Fruit fly (Drosophila melanogaster) whole organism, embryonic: Measurements from ENCODE around the gene Rtnl1.

Source experiments
- Ada2b ChIP-seq: fragments of 200-800 bp; sonication (Bioruptor generic); IDR thresholded peaks from 2 replicates; pipeline ENCODE4 v1.3.6; 2022; ENCODE audit warnings: missing biosample characterization, missing genetic modification characterization
- Atf3 ChIP-seq: fragments of 200-800 bp; sonication (Bioruptor generic); optimal IDR thresholded peaks from 3 replicates; lab custom pipeline; 2016; ENCODE audit warnings: missing biosample characterization, missing genetic modification characterization
- Bteb2 ChIP-seq: fragments of 200-800 bp; sonication (Bioruptor generic); optimal IDR thresholded peaks from 2 replicates; lab custom pipeline; 2016; ENCODE audit warnings: missing biosample characterization, missing genetic modification characterization
- CG10462 ChIP-seq: fragments of 200-800 bp; sonication (Bioruptor generic); optimal IDR thresholded peaks from 2 replicates; lab custom pipeline; 2016; ENCODE audit warnings: missing biosample characterization, missing genetic modification characterization
- CG14965 ChIP-seq: fragments of 200-800 bp; sonication (Bioruptor generic); optimal IDR thresholded peaks from 2 replicates; lab custom pipeline; 2016; ENCODE audit warnings: missing biosample characterization, missing genetic modification characterization, borderline replicate concordance
- CG15269 ChIP-seq: fragments of 200-800 bp; sonication (Bioruptor generic); optimal IDR thresholded peaks from 2 replicates; lab custom pipeline; 2018; ENCODE audit warnings: missing biosample characterization, mild to moderate bottlenecking, missing genetic modification characterization, moderate library complexity
- CG1603 ChIP-seq: fragments of 200-800 bp; sonication (Bioruptor generic); optimal IDR thresholded peaks from 2 replicates; lab custom pipeline; 2019; ENCODE audit warnings: missing biosample characterization, mild to moderate bottlenecking, missing genetic modification characterization, moderate library complexity
- CG18011 ChIP-seq: fragments of 200-800 bp; sonication (Bioruptor generic); optimal IDR thresholded peaks from 2 replicates; lab custom pipeline; 2017; ENCODE audit warnings: missing biosample characterization, missing genetic modification characterization, mild to moderate bottlenecking, moderate library complexity, missing genotype
- CG18262 ChIP-seq: fragments of 200-800 bp; optimal IDR thresholded peaks from 3 replicates; lab custom pipeline; 2019; ENCODE audit warnings: missing biosample characterization, mild to moderate bottlenecking, missing genetic modification characterization, moderate library complexity
- CG18599 ChIP-seq: fragments of 200-800 bp; sonication (Bioruptor generic); optimal IDR thresholded peaks from 3 replicates; lab custom pipeline; 2017; ENCODE audit warnings: missing biosample characterization, missing genetic modification characterization, mild to moderate bottlenecking, moderate library complexity, missing genetic modification reagents
- CG2678 ChIP-seq: fragments of 200-800 bp; sonication (Bioruptor generic); optimal IDR thresholded peaks from 3 replicates; lab custom pipeline; 2019; ENCODE audit warnings: missing biosample characterization, mild to moderate bottlenecking, missing genetic modification characterization, moderate library complexity
- CG34376 ChIP-seq: fragments of 200-800 bp; sonication (Bioruptor generic); optimal IDR thresholded peaks from 2 replicates; lab custom pipeline; 2018; ENCODE audit warnings: missing biosample characterization, mild to moderate bottlenecking, missing genetic modification characterization
- CG34422 ChIP-seq: fragments of 200-800 bp; sonication (Bioruptor generic); IDR thresholded peaks from 3 replicates; pipeline ENCODE4 v1.3.6; 2022; ENCODE audit warnings: missing biosample characterization, missing genetic modification characterization
- CG42726 ChIP-seq: fragments of 200-800 bp; sonication (Bioruptor generic); IDR thresholded peaks from 2 replicates; pipeline ENCODE4 v1.3.6; 2022; ENCODE audit warnings: missing biosample characterization, missing genetic modification characterization; ENCODE audit not compliant: partially characterized antibody
- CG6175 ChIP-seq: fragments of 200-800 bp; sonication (Bioruptor generic); IDR thresholded peaks from 3 replicates; pipeline ENCODE4 v1.3.6; 2022; ENCODE audit warnings: missing biosample characterization, missing genetic modification characterization
- CHES-1-like ChIP-seq: fragments of 200-800 bp; sonication (Bioruptor generic); optimal IDR thresholded peaks from 2 replicates; lab custom pipeline; 2016; ENCODE audit warnings: missing biosample characterization, missing genetic modification characterization
- CoRest ChIP-seq: fragments of 200-800 bp; sonication (Bioruptor generic); optimal IDR thresholded peaks from 3 replicates; lab custom pipeline; 2018; ENCODE audit warnings: missing biosample characterization, mild to moderate bottlenecking, missing genetic modification characterization, moderate library complexity
- Deaf1 ChIP-seq: fragments of 200-800 bp; optimal IDR thresholded peaks from 3 replicates; lab custom pipeline; 2019; ENCODE audit warnings: missing biosample characterization, mild to moderate bottlenecking, missing genetic modification characterization, moderate library complexity
- E2f1 ChIP-seq: fragments of 200-800 bp; sonication (Bioruptor generic); IDR thresholded peaks from 2 replicates; pipeline ENCODE4 v1.3.6; 2022; ENCODE audit warnings: missing biosample characterization, missing genetic modification characterization
- Ets65A ChIP-seq: fragments of 200-800 bp; sonication (Bioruptor generic); peaks from one replicate; lab custom pipeline; 2016; ENCODE audit warnings: missing biosample characterization, missing genetic modification characterization
- H15 ChIP-seq: fragments of 200-800 bp; sonication (Bioruptor generic); IDR thresholded peaks from 3 replicates; pipeline ENCODE4 v1.3.6; 2022; ENCODE audit warnings: missing biosample characterization, missing genetic modification characterization
- Hr3 ChIP-seq: fragments of 200-800 bp; sonication (Bioruptor generic); optimal IDR thresholded peaks from 3 replicates; lab custom pipeline; 2016; ENCODE audit warnings: missing biosample characterization, missing genetic modification characterization
- Nf-YB ChIP-seq: fragments of 200-800 bp; sonication (Bioruptor generic); optimal IDR thresholded peaks from 3 replicates; lab custom pipeline; 2019; ENCODE audit warnings: missing biosample characterization, mild to moderate bottlenecking, missing genetic modification characterization, moderate library complexity
- NfI ChIP-seq: fragments of 200-800 bp; sonication (Bioruptor generic); optimal IDR thresholded peaks from 3 replicates; lab custom pipeline; 2018; ENCODE audit warnings: missing biosample characterization, mild to moderate bottlenecking, missing genetic modification characterization, moderate library complexity
- PHDP ChIP-seq: fragments of 200-800 bp; sonication (Bioruptor generic); optimal IDR thresholded peaks from 3 replicates; lab custom pipeline; 2018; ENCODE audit warnings: missing biosample characterization, mild to moderate bottlenecking, missing genetic modification characterization, moderate library complexity
- Pdp1 ChIP-seq, 2 experiments: fragments of 200-800 bp; sonication (Bioruptor generic); optimal IDR thresholded peaks; 3 replicates each; lab custom pipeline; 2016; ENCODE audit warnings: missing biosample characterization in 2 of 2, missing genetic modification characterization in 2 of 2, mild to moderate bottlenecking in 1 of 2, moderate library complexity in 1 of 2
- Xbp1 ChIP-seq: fragments of 200-800 bp; sonication (Bioruptor generic); optimal IDR thresholded peaks from 3 replicates; lab custom pipeline; 2016; ENCODE audit warnings: missing biosample characterization, mild to moderate bottlenecking, missing genetic modification characterization
- cad ChIP-seq: fragments of >200 bp; optimal IDR thresholded peaks from 2 replicates; lab custom pipeline; 2017; ENCODE audit warnings: missing biosample characterization, missing genetic modification characterization
- chinmo ChIP-seq: fragments of 200-800 bp; sonication (Bioruptor generic); IDR thresholded peaks from 4 replicates; pipeline ENCODE4 v1.3.6; 2022; ENCODE audit warnings: missing biosample characterization, missing genetic modification characterization; ENCODE audit not compliant: partially characterized antibody
- chn ChIP-seq: fragments of 200-800 bp; sonication (Bioruptor generic); optimal IDR thresholded peaks from 2 replicates; lab custom pipeline; 2016; ENCODE audit warnings: missing biosample characterization, missing genetic modification characterization
- cwo ChIP-seq: fragments of 200-800 bp; sonication (Bioruptor generic); optimal IDR thresholded peaks from 3 replicates; lab custom pipeline; 2017; ENCODE audit warnings: missing biosample characterization, missing genetic modification characterization, mild to moderate bottlenecking, moderate library complexity, missing genetic modification reagents
- disco-r ChIP-seq: fragments of 200-800 bp; sonication (Bioruptor generic); optimal IDR thresholded peaks from 2 replicates; lab custom pipeline; 2016; ENCODE audit warnings: missing biosample characterization, missing genetic modification characterization
- dmrt99B ChIP-seq: fragments of 200-800 bp; sonication (Bioruptor generic); optimal IDR thresholded peaks from 2 replicates; lab custom pipeline; 2018; ENCODE audit warnings: missing biosample characterization, mild to moderate bottlenecking, missing genetic modification characterization, moderate library complexity
- dysf ChIP-seq: fragments of 200-800 bp; sonication (Bioruptor generic); IDR thresholded peaks from 3 replicates; pipeline ENCODE4 v1.3.6; 2022; ENCODE audit warnings: missing biosample characterization, missing genetic modification characterization
- eve ChIP-seq, 2 experiments: fragments of >200 bp; optimal IDR thresholded peaks; 2 replicates each; lab custom pipeline; 2017; ENCODE audit warnings: missing biosample characterization in 2 of 2, missing genetic modification characterization in 2 of 2
- kay ChIP-seq: fragments of 200-800 bp; sonication (Bioruptor generic); optimal IDR thresholded peaks from 2 replicates; lab custom pipeline; 2016; ENCODE audit warnings: missing biosample characterization, missing genetic modification characterization
- oc ChIP-seq: fragments of 200-800 bp; sonication (Bioruptor generic); optimal IDR thresholded peaks from 2 replicates; lab custom pipeline; 2018; ENCODE audit warnings: missing biosample characterization, mild to moderate bottlenecking, missing genetic modification characterization, moderate library complexity
- pros ChIP-seq: fragments of 200-800 bp; sonication (Bioruptor generic); optimal IDR thresholded peaks from 3 replicates; lab custom pipeline; 2019; ENCODE audit warnings: missing biosample characterization, mild to moderate bottlenecking, missing genetic modification characterization, moderate library complexity
- row ChIP-seq: fragments of 200-800 bp; sonication (Bioruptor generic); IDR thresholded peaks from 3 replicates; pipeline ENCODE4 v1.3.6; 2022; ENCODE audit warnings: missing biosample characterization, missing genetic modification characterization
- sens ChIP-seq: fragments of 200-800 bp; sonication (Bioruptor generic); peaks from one replicate; lab custom pipeline; 2016; ENCODE audit warnings: missing biosample characterization, missing genetic modification characterization
- sima ChIP-seq: fragments of 200-800 bp; sonication (Bioruptor generic); optimal IDR thresholded peaks from 2 replicates; lab custom pipeline; 2016; ENCODE audit warnings: missing biosample characterization, missing genetic modification characterization
- ssp ChIP-seq: fragments of 200-800 bp; sonication (Bioruptor generic); IDR thresholded peaks from 2 replicates; pipeline ENCODE4 v1.3.6; 2022; ENCODE audit warnings: missing biosample characterization, missing genetic modification characterization
- sug ChIP-seq: fragments of 200-800 bp; optimal IDR thresholded peaks from 2 replicates; lab custom pipeline; 2019; ENCODE audit warnings: missing biosample characterization, mild to moderate bottlenecking, missing genetic modification characterization, moderate library complexity
- trh ChIP-seq: fragments of 200-800 bp; sonication (Bioruptor generic); optimal IDR thresholded peaks from 2 replicates; lab custom pipeline; 2016; ENCODE audit warnings: missing biosample characterization, missing genetic modification characterization

Rtnl1 gene

dm6 chr2L:5027321-5028069 lies 18.0 kb upstream of the Rtnl1 start (continued):
- peak; percentile 57; the same call in 2 of the 3 replicates for TF ChIP-seq row (GFP tag; lab: Robert Waterston, UW)
- no peak for TF ChIP-seq Ada2b (GFP tag; lab: Robert Waterston, UW)
- TF ChIP-seq sug (tag; lab: Kevin White, UChicago): peak; percentile 55
- TF ChIP-seq CG18599 (GFP tag; lab: Kevin White, UChicago): peak; percentile 8
- no peak for TF ChIP-seq oc (tag; lab: Kevin White, UChicago)
- TF ChIP-seq CG14965 (GFP tag; lab: Kevin White, UChicago): no peak
- TF ChIP-seq kay (GFP tag; lab: Kevin White, UChicago): no peak
- 0 out of 3 replicates have a peak, but pooled peaks have one; percentile 20 for TF ChIP-seq CG34422
- TF ChIP-seq Deaf1: peak; percentile 97
- no peak for TF ChIP-seq CG1603 (tag; lab: Kevin White, UChicago)
- TF ChIP-seq CG15269 (tag; lab: Kevin White, UChicago): no peak
- TF ChIP-seq Nf-YB (GFP tag; lab: Kevin White, UChicago): peak; percentile 35
- TF ChIP-seq CG34376 (GFP tag; lab: Kevin White, UChicago): peak; percentile 95
- no peak for TF ChIP-seq sima
- no peak for TF ChIP-seq ssp (GFP tag; lab: Robert Waterston, UW)
- TF ChIP-seq, all 482 proteins: peak for 19

DNA sequence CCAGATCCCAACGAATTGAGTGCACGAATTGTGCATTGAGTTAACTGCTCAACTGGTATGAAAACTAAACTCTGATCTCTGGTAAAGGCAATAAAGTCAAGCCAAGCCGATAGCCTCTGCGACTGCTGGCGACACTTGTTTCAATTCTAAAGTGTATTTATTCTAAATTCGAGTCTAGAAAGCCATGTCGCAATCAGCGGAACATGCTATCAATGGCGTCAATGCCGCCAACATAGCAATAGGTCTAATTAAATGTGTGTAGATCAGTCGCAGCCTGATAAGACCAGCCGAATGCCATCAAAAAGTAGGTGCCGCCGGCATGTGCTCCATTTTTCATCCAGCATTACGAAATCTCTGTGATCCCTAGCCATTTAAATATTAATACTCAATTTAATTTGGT lies 16.0 kb upstream of the Rtnl1 start:
- TF ChIP-seq CG34376 (GFP tag; lab: Kevin White, UChicago) (peak; percentile 82), Xbp1 (GFP tag; lab: Kevin White, UChicago) (no peak), sens (GFP tag; lab: Kevin White, UChicago) (no peak), CG42726 (no peak), disco-r (GFP tag; lab: Kevin White, UChicago) (no peak), PHDP (tag; lab: Kevin White, UChicago) (no peak), H15 (no peak), CG2678 (tag; lab: Kevin White, UChicago) (no peak), CHES-1-like (GFP tag; lab: Kevin White, UChicago) (no peak), sug (tag; lab: Kevin White, UChicago) (peak; percentile 50), dysf (no peak), CG6175 (GFP tag; lab: Robert Waterston, UW) (no peak), cwo (peak; percentile 34), Atf3 (GFP tag; lab: Kevin White, UChicago) (no peak), Ada2b (GFP tag; lab: Robert Waterston, UW) (no peak), pros (GFP tag; lab: Kevin White, UChicago) (no peak), chn (no peak), dmrt99B (tag; lab: Kevin White, UChicago) (no peak), E2f1 (no peak), Hr3 (GFP tag; lab: Kevin White, UChicago) (no peak), chinmo (GFP tag; lab: Robert Waterston, UW) (0 out of 4 replicates have a peak, but pooled peaks have one; percentile 16), Pdp1 (GFP tag; optimal IDR thresholded peaks at IDR 0.05; lab: Kevin White, UChicago) (peak in 1 of 2 experiments; percentile 27), NfI (no peak), CG18262 (tag; lab: Kevin White, UChicago) (no peak), CoRest (tag; lab: Kevin White, UChicago) (no peak), trh (GFP tag; lab: Kevin White, UChicago) (no peak), Ets65A (peak; percentile 8), cad (GFP tag; lab: Kevin White, UChicago) (no peak), eve (GFP tag; optimal IDR thresholded peaks at IDR 0.05; lab: Kevin White, UChicago) (no peak), Bteb2 (GFP tag; lab: Kevin White, UChicago) (no peak), CG18011 (GFP tag; lab: Kevin White, UChicago) (no peak), CG10462 (no peak)
